Worm (Caenorhabditis elegans) whole organism, L4 larva: Measurements from ENCODE around the gene srj-44.

Experiments
- R02D3.7 ChIP-seq: fragments of 150-350 bp; sonication (generic microtip); optimal IDR thresholded peaks from 3 replicates; lab custom pipeline; 2014; ENCODE audit warnings: missing biosample characterization, missing genetic modification characterization
- Y105C5A.15 ChIP-seq: fragments of 200-800 bp; sonication (Bioruptor generic); IDR thresholded peaks from 2 replicates; pipeline ENCODE4 v1.3.6; 2022; ENCODE audit warnings: missing genetic modification characterization, missing compliant biosample characterization
- aha-1 ChIP-seq: fragments of 150-350 bp; peaks from one replicate; lab custom pipeline; 2014; ENCODE audit warnings: missing biosample characterization, missing genetic modification characterization
- aly-2 ChIP-seq: sonication (generic microtip); optimal IDR thresholded peaks from 2 replicates; lab custom pipeline; 2018; ENCODE audit warnings: missing biosample characterization, missing genetic modification characterization
- arid-1 ChIP-seq: fragments of 200-800 bp; sonication (Bioruptor generic); conservative IDR thresholded peaks from 2 replicates; pipeline ENCODE4 v1.3.6; 2022; ENCODE audit warnings: missing genetic modification reagents, missing genetic modification characterization, missing compliant biosample characterization
- attf-4 ChIP-seq: sonication (generic microtip); optimal IDR thresholded peaks from 3 replicates; lab custom pipeline; 2017; ENCODE audit warnings: missing biosample characterization, missing genetic modification characterization
- ceh-82 ChIP-seq: sonication (generic microtip); optimal IDR thresholded peaks from 2 replicates; lab custom pipeline; 2017; ENCODE audit warnings: missing biosample characterization, missing genetic modification characterization
- ces-1 ChIP-seq: fragments of 150-350 bp; sonication (generic microtip); optimal IDR thresholded peaks from 4 replicates; lab custom pipeline; 2014; ENCODE audit warnings: missing biosample characterization, missing genetic modification reagents, missing genetic modification characterization
- cey-2 ChIP-seq: sonication (generic microtip); optimal IDR thresholded peaks from 3 replicates; lab custom pipeline; 2017; ENCODE audit warnings: missing genetic modification characterization, mild to moderate bottlenecking, missing compliant biosample characterization, antibody characterized with exemption, borderline replicate concordance; ENCODE audit not compliant: insufficient read depth
- daf-12 ChIP-seq: fragments of 150-350 bp; optimal IDR thresholded peaks from 2 replicates; lab custom pipeline; 2014; ENCODE audit warnings: missing biosample characterization, missing genetic modification reagents, missing genetic modification characterization
- daf-19 ChIP-seq: fragments of 200-800 bp; sonication (Bioruptor generic); conservative IDR thresholded peaks from 2 replicates; pipeline ENCODE4 v1.3.6; 2022; ENCODE audit warnings: missing genetic modification characterization, missing compliant biosample characterization
- daf-8 ChIP-seq: fragments of 200-800 bp; sonication (Bioruptor generic); IDR thresholded peaks from 2 replicates; pipeline ENCODE4 v1.3.6; 2022; ENCODE audit warnings: missing genetic modification characterization, missing compliant biosample characterization
- dmd-9 ChIP-seq: fragments of 200-800 bp; sonication (Bioruptor generic); IDR thresholded peaks from 2 replicates; pipeline ENCODE4 v1.3.6; 2022; ENCODE audit warnings: missing genetic modification reagents, missing genetic modification characterization, missing compliant biosample characterization
- duxl-1 ChIP-seq: sonication (generic microtip); optimal IDR thresholded peaks from 2 replicates; lab custom pipeline; 2016; ENCODE audit warnings: mild to moderate bottlenecking, missing genetic modification characterization, moderate library complexity, missing compliant biosample characterization; ENCODE audit not compliant: poor library complexity
- dve-1 ChIP-seq: sonication (generic microtip); optimal IDR thresholded peaks from 2 replicates; lab custom pipeline; 2017; ENCODE audit warnings: antibody characterized with exemption, mild to moderate bottlenecking, missing genetic modification characterization, missing compliant biosample characterization; ENCODE audit not compliant: insufficient read depth
- egl-27 ChIP-seq: sonication (generic microtip); optimal IDR thresholded peaks from 3 replicates; lab custom pipeline; 2017; ENCODE audit warnings: missing biosample characterization, missing genetic modification reagents, missing genetic modification characterization
- hmg-1.1 ChIP-seq: fragments of 200-800 bp; sonication (Bioruptor generic); IDR thresholded peaks from 2 replicates; pipeline ENCODE4 v1.3.6; 2022; ENCODE audit warnings: missing genetic modification reagents, missing genetic modification characterization, missing compliant biosample characterization
- lin-15B ChIP-seq: fragments of 150-350 bp; sonication (generic microtip); optimal IDR thresholded peaks from 3 replicates; lab custom pipeline; 2014; ENCODE audit warnings: missing biosample characterization, missing genetic modification characterization
- lir-3 ChIP-seq: sonication (generic microtip); optimal IDR thresholded peaks from 2 replicates; lab custom pipeline; 2016; ENCODE audit warnings: mild to moderate bottlenecking, missing genetic modification characterization, missing compliant biosample characterization
- lsy-2 ChIP-seq, 2 experiments: fragments of 150-350 bp in 1 of 2; sonication (generic microtip) in 1 of 2; optimal IDR thresholded peaks; 2 replicates each; lab custom pipeline; 2014 to 2017; ENCODE audit warnings: missing biosample characterization in 2 of 2, missing genetic modification characterization in 2 of 2
- madf-9 ChIP-seq: fragments of 200-800 bp; sonication (Bioruptor generic); conservative IDR thresholded peaks from 2 replicates; pipeline ENCODE4 v1.3.6; 2022; ENCODE audit warnings: missing genetic modification reagents, missing genetic modification characterization, missing compliant biosample characterization
- mdl-1 ChIP-seq, 2 experiments: fragments of 150-350 bp in 1 of 2; sonication (generic microtip) in 1 of 2; optimal IDR thresholded peaks; 2 replicates each; lab custom pipeline; 2014 to 2017; ENCODE audit warnings: missing biosample characterization in 2 of 2, missing genetic modification characterization in 2 of 2
- mdt-29 ChIP-seq: fragments of 200-800 bp; sonication (Bioruptor generic); IDR thresholded peaks from 2 replicates; pipeline ENCODE4 v1.3.6; 2022; ENCODE audit warnings: missing genetic modification reagents, missing genetic modification characterization, missing compliant biosample characterization
- mep-1 ChIP-seq: fragments of 150-350 bp; sonication (generic microtip); optimal IDR thresholded peaks from 3 replicates; lab custom pipeline; 2014; ENCODE audit warnings: missing biosample characterization, missing genetic modification characterization
- mes-2 ChIP-seq: sonication (generic microtip); optimal IDR thresholded peaks from 2 replicates; lab custom pipeline; 2016; ENCODE audit warnings: missing genotype, mild to moderate bottlenecking, missing genetic modification characterization, missing compliant biosample characterization; ENCODE audit not compliant: poor library complexity, severe bottlenecking
- nhr-237 ChIP-seq: sonication (generic microtip); optimal IDR thresholded peaks from 2 replicates; lab custom pipeline; 2017; ENCODE audit warnings: missing biosample characterization, missing genetic modification characterization
- nhr-25 ChIP-seq: sonication (generic microtip); optimal IDR thresholded peaks from 2 replicates; lab custom pipeline; 2017; ENCODE audit warnings: missing genetic modification characterization, mild to moderate bottlenecking, missing compliant biosample characterization, antibody characterized with exemption, moderate library complexity, borderline replicate concordance; ENCODE audit not compliant: insufficient read depth
- nhr-28 ChIP-seq: fragments of 150-350 bp; optimal IDR thresholded peaks from 2 replicates; lab custom pipeline; 2014; ENCODE audit warnings: missing biosample characterization, missing genetic modification characterization
- nhr-48 ChIP-seq: sonication (generic microtip); optimal IDR thresholded peaks from 2 replicates; lab custom pipeline; 2016; ENCODE audit warnings: mild to moderate bottlenecking, missing genetic modification characterization, missing compliant biosample characterization
- nhr-6 ChIP-seq: fragments of 150-350 bp; optimal IDR thresholded peaks from 2 replicates; lab custom pipeline; 2014; ENCODE audit warnings: missing biosample characterization, missing genetic modification characterization
- pqm-1 ChIP-seq: sonication (generic microtip); optimal IDR thresholded peaks from 2 replicates; lab custom pipeline; 2017; ENCODE audit warnings: missing biosample characterization, missing genetic modification characterization
- saeg-2 ChIP-seq: fragments of 200-800 bp; sonication (Bioruptor generic); IDR thresholded peaks from 2 replicates; pipeline ENCODE4 v1.3.6; 2022; ENCODE audit warnings: missing genetic modification reagents, missing genetic modification characterization, missing compliant biosample characterization
- snpc-4 ChIP-seq: fragments of 150-350 bp; optimal IDR thresholded peaks from 2 replicates; lab custom pipeline; 2014; ENCODE audit warnings: missing biosample characterization, missing genetic modification characterization
- unc-39 ChIP-seq: sonication (generic microtip); optimal IDR thresholded peaks from 2 replicates; lab custom pipeline; 2017; ENCODE audit warnings: missing biosample characterization, missing genetic modification characterization
- vab-7 ChIP-seq: fragments of 200-800 bp; sonication (Bioruptor generic); IDR thresholded peaks from 2 replicates; pipeline ENCODE4 v1.3.6; 2022; ENCODE audit warnings: missing genetic modification reagents, missing genetic modification characterization, missing compliant biosample characterization
- zfp-2 ChIP-seq: sonication (generic microtip); optimal IDR thresholded peaks from 2 replicates; lab custom pipeline; 2016; ENCODE audit warnings: mild to moderate bottlenecking, missing genetic modification characterization, missing compliant biosample characterization
- ztf-7 ChIP-seq: fragments of 150-350 bp; optimal IDR thresholded peaks from 2 replicates; lab custom pipeline; 2014; ENCODE audit warnings: missing biosample characterization, missing genetic modification characterization

The srj-44 gene

ce11 chrV:2845771-2846170 lies at the start of gene srj-44:
srj-44 (minus strand) TSS chrV:2845871.
- no peak for TF ChIP-seq nhr-25 (tag; lab: Kevin White, UChicago)
- no peak for TF ChIP-seq mdl-1 (tag; optimal IDR thresholded peaks at IDR 0.05; lab: Kevin White, UChicago)
- no peak for TF ChIP-seq ces-1 (GFP tag; lab: Kevin White, UChicago)
- TF ChIP-seq unc-39 (tag; lab: Kevin White, UChicago): no peak
- TF ChIP-seq egl-27 (tag; lab: Kevin White, UChicago): no peak
- no peak for TF ChIP-seq nhr-237 (tag; lab: Kevin White, UChicago)
- TF ChIP-seq nhr-48 (tag; lab: Kevin White, UChicago): no peak

ce11 chrV:2892976-2893375 lies 47.3 kb upstream of the srj-44 start, which contains the start of gene srh-127:
srh-127 (plus strand) TSS chrV:2893276.
- TF ChIP-seq nhr-25 (tag; lab: Kevin White, UChicago) (no peak), ces-1 (GFP tag; lab: Kevin White, UChicago) (no peak), mdt-29 (GFP tag; lab: Robert Waterston, UW) (no peak), daf-19 (no peak), daf-8 (no peak), arid-1 (GFP tag; lab: Robert Waterston, UW) (no peak)

- TF ChIP-seq zfp-2 (tag; lab: Kevin White, UChicago): no peak
- TF ChIP-seq nhr-28 (tag; lab: Kevin White, UChicago): peak; percentile 23
- TF ChIP-seq Y105C5A.15 (GFP tag; lab: Robert Waterston, UW): no peak
- no peak for TF ChIP-seq snpc-4 (tag; lab: Kevin White, UChicago)
- TF ChIP-seq, all 104 proteins: peak for 1
Observed at ce11 chrV:2891927-2892326, 46.3 kb upstream of the srj-44 start, which contains the start of gene F37B4.15. F37B4.15 (plus strand) TSS chrV:2892227.

ce11 chrV:2888681-2889080 lies 43.0 kb upstream of the srj-44 start, which contains the start of gene srw-4:
srw-4 (minus strand) TSS chrV:2888781.
- no peak for TF ChIP-seq mes-2 (tag; lab: Kevin White, UChicago)
- TF ChIP-seq mep-1 (tag; lab: Kevin White, UChicago): no peak
- no peak for TF ChIP-seq pqm-1 (tag; lab: Kevin White, UChicago)
- TF ChIP-seq lsy-2 (tag; optimal IDR thresholded peaks at IDR 0.05; lab: Kevin White, UChicago): no peak
- no peak for TF ChIP-seq aly-2
- TF ChIP-seq lir-3 (tag; lab: Kevin White, UChicago): no peak
- no peak for TF ChIP-seq nhr-6 (tag; lab: Kevin White, UChicago)
- no peak for TF ChIP-seq duxl-1 (tag; lab: Kevin White, UChicago)
- TF ChIP-seq ztf-7 (tag; lab: Kevin White, UChicago): no peak

DNA sequence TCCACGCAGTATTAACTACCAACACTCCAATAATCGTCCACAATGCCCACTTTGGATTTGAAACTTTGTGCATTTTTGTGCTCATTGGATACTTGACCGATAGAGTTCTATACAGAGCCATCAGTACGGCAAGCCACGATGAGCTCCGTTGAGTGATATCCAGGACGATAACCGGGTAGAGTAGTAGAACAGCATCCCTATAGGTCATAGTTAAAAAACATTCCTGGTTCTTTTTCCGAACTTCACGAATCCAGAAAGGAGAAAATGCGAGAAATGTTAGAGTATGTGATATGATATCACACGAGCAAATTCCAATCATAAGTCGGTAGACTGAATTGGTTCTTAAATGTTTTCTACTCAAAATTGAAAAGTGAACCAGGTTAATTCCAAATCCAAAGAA lies 42.6 kb upstream of the srj-44 start:
- TF ChIP-seq ceh-82 (tag; lab: Kevin White, UChicago) (no peak), mes-2 (tag; lab: Kevin White, UChicago) (no peak), aha-1 (tag; lab: Kevin White, UChicago) (peak; percentile 93)

DNA sequence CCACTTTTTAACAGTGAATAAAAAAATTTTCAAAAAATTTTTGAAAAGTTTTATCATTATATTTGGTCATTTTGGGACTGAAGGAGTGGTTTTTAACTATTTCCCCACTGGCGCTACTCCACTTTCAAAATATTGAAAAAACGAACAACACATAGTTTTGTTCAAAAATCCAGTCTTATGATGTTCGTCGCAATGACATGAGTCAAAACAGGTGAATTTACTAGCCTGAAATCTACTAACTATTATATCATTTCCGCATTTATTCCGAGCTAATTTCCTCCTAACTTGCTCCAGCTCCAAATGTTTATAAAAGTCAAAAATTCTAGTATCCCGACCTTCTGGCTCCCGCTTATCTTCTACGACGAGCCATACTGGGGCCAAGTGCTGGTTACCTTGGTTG lies 38.7 kb upstream of the srj-44 start, which contains the start of gene sre-24:
Gene sre-24 (plus strand): TSS at position 301 of the 400 bp plus-strand sequence.
- no peak for TF ChIP-seq Y105C5A.15 (GFP tag; lab: Robert Waterston, UW)
- TF ChIP-seq dmd-9 (GFP tag; lab: Robert Waterston, UW): no peak
- TF ChIP-seq cey-2 (tag; lab: Kevin White, UChicago): no peak
- TF ChIP-seq attf-4 (tag; lab: Kevin White, UChicago): no peak
- no peak for TF ChIP-seq lin-15B (tag; lab: Kevin White, UChicago)
- no peak for TF ChIP-seq saeg-2 (GFP tag; lab: Robert Waterston, UW)
- no peak for TF ChIP-seq vab-7
- TF ChIP-seq dve-1 (tag; lab: Kevin White, UChicago): no peak
- no peak for TF ChIP-seq daf-12
- TF ChIP-seq madf-9: no peak
- TF ChIP-seq hmg-1.1: no peak
- TF ChIP-seq R02D3.7 (tag; lab: Kevin White, UChicago): no peak
- no peak for TF ChIP-seq lir-3 (tag; lab: Kevin White, UChicago)
- TF ChIP-seq arid-1 (GFP tag; lab: Robert Waterston, UW): no peak
